Fruit fly (Drosophila melanogaster): Measurements from ENCODE around the gene CG17855.

CG17855 gene

dm6 chr2L:9566656-9567055 lies 26.3 kb downstream of the CG17855 start, which contains the start of gene jp:
TSS of gene jp (minus strand) at chr2L:9566750.
- TF ChIP-seq Ets98B (GFP tag; IDR thresholded peaks at IDR 0.05): no peak
- no peak for TF ChIP-seq CG12605 (GFP tag; IDR thresholded peaks at IDR 0.05)
- no peak for TF ChIP-seq gl (tag; optimal IDR thresholded peaks at IDR 0.05)
- TF ChIP-seq CG9948 (tag; optimal IDR thresholded peaks at IDR 0.05): no peak
- no peak for TF ChIP-seq CG8159 (tag; optimal IDR thresholded peaks at IDR 0.05)
- TF ChIP-seq CG13204 (GFP tag; optimal IDR thresholded peaks at IDR 0.05): peak; percentile 24
- no peak for TF ChIP-seq CG32121 (GFP tag; IDR thresholded peaks at IDR 0.05)
- no peak for TF ChIP-seq CG14655 (GFP tag; optimal IDR thresholded peaks at IDR 0.05)

DNA sequence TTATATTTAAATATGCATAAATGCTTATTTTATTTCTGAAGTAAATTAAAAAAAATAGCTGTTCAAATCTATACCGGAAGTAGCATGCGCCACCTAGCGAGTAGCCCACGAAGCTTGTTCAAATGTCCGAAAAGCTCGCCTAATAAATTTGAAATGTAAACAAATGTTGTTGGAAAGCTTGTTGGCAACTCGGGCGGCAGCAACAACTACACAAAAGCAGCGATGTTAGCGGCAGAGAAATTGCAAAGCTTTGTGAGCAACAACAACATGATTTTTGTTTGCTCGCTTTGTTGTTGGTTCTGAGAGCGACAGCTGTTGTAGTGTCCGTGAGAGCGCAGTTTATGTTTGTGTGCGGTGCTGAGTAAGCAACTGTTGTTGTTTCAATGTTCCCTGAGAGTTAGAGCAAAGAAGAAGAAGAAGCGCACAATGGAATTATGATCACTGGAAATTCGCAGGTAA lies 27.1 kb downstream of the CG17855 start:
- TF ChIP-seq gl (tag; optimal IDR thresholded peaks at IDR 0.05) (peak; percentile 58), Ets98B (GFP tag; IDR thresholded peaks at IDR 0.05) (peak; percentile 92), Snoo (tag; optimal IDR thresholded peaks at IDR 0.05) (peak; percentile 90), EcR (GFP tag; optimal IDR thresholded peaks at IDR 0.05) (no peak), CG10348 (GFP tag; IDR thresholded peaks at IDR 0.05) (no peak), CG8159 (tag; optimal IDR thresholded peaks at IDR 0.05) (peak; percentile 36), CG14655 (GFP tag; optimal IDR thresholded peaks at IDR 0.05) (peak; percentile 71), D1 (tag; optimal IDR thresholded peaks at IDR 0.05) (peak; percentile 36), CG17806 (tag; optimal IDR thresholded peaks at IDR 0.05) (peak; percentile 30), CG9948 (tag; optimal IDR thresholded peaks at IDR 0.05) (peak; percentile 19), CG8301 (tag; optimal IDR thresholded peaks at IDR 0.05) (peak; percentile 57), CG34367 (tag; optimal IDR thresholded peaks at IDR 0.05) (peak; percentile 63), Pif1A (GFP tag; optimal IDR thresholded peaks at IDR 0.05) (peak; percentile 89), CG13204 (GFP tag; optimal IDR thresholded peaks at IDR 0.05) (peak; percentile 57), fd96Ca (GFP tag; IDR thresholded peaks at IDR 0.05) (peak; percentile 88), CG15710 (tag; optimal IDR thresholded peaks at IDR 0.05) (peak; percentile 35), Pif1B (GFP tag; optimal IDR thresholded peaks at IDR 0.05) (peak; percentile 82), rn (GFP tag; IDR thresholded peaks at IDR 0.05) (no peak; the same call in 1 of the 2 replicates), CG12605 (GFP tag; IDR thresholded peaks at IDR 0.05) (peak; percentile 88), CG4496 (GFP tag; IDR thresholded peaks at IDR 0.05) (peak; percentile 97), CG32121 (GFP tag; IDR thresholded peaks at IDR 0.05) (peak; percentile 82)

DNA sequence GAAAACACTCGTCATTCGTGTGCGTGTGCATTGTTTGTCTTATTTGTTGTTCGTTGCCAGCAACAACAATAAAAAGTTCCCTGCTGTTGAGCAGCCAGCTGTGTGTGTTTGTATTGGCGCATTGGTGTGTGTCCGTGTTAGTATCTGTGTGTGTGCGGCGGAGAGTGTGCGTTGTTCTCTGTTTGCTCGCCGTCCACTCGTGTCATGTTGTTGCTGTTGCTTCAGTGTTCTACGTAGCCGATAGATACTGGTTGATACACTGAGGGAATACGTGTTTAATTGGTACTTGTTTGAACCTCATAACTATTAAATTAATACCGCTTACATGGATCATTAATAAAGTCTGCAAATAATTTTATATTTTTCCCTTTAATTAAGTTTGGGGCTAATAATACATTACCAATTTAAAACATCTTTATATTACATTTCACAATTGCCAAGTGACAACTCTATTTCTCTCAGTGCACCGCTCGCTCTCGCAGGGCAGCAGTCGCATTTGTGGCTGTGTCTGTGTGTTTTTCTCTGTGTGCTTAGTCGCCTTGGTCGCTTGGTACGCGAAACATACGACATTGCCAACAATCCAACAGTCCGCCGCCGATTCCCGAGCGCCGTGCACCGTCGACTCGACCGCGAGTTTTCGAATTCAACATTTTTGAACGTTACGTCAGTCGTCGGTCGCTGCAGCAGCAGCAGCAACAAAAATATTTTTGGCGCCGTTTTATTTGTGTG lies 28.2 kb downstream of the CG17855 start, which contains the start of gene brwl:
Gene brwl (plus strand): TSS at position 531 of the 729 bp plus-strand sequence.
- TF ChIP-seq Pif1A (GFP tag; optimal IDR thresholded peaks at IDR 0.05) (peak; percentile 98), fd96Ca (GFP tag; IDR thresholded peaks at IDR 0.05) (peak; percentile 95), EcR (GFP tag; optimal IDR thresholded peaks at IDR 0.05) (peak; percentile 50), CG15710 (tag; optimal IDR thresholded peaks at IDR 0.05) (peak; percentile 99), Snoo (tag; optimal IDR thresholded peaks at IDR 0.05) (peak; percentile 98), CG8301 (tag; optimal IDR thresholded peaks at IDR 0.05) (peak; percentile 99), CG14655 (GFP tag; optimal IDR thresholded peaks at IDR 0.05) (peak; percentile 99), CG4496 (GFP tag; IDR thresholded peaks at IDR 0.05) (peak; percentile 98), CG9948 (tag; optimal IDR thresholded peaks at IDR 0.05) (peak; percentile 99), CG8159 (tag; optimal IDR thresholded peaks at IDR 0.05) (peak; percentile 99), CG34367 (tag; optimal IDR thresholded peaks at IDR 0.05) (peak; percentile 98), Ets98B (GFP tag; IDR thresholded peaks at IDR 0.05) (peak; percentile 97), Pif1B (GFP tag; optimal IDR thresholded peaks at IDR 0.05) (peak; percentile 97), CG13204 (GFP tag; optimal IDR thresholded peaks at IDR 0.05) (peak; percentile 94), gl (tag; optimal IDR thresholded peaks at IDR 0.05) (peak; percentile 94), D1 (tag; optimal IDR thresholded peaks at IDR 0.05) (peak; percentile 98), CG32121 (GFP tag; IDR thresholded peaks at IDR 0.05) (peak; percentile 99), CG17806 (tag; optimal IDR thresholded peaks at IDR 0.05) (peak; percentile 99), CG10348 (GFP tag; IDR thresholded peaks at IDR 0.05) (peak; percentile 94), rn (GFP tag; IDR thresholded peaks at IDR 0.05) (peak; percentile 97), CG12605 (GFP tag; IDR thresholded peaks at IDR 0.05) (peak; percentile 96)

DNA sequence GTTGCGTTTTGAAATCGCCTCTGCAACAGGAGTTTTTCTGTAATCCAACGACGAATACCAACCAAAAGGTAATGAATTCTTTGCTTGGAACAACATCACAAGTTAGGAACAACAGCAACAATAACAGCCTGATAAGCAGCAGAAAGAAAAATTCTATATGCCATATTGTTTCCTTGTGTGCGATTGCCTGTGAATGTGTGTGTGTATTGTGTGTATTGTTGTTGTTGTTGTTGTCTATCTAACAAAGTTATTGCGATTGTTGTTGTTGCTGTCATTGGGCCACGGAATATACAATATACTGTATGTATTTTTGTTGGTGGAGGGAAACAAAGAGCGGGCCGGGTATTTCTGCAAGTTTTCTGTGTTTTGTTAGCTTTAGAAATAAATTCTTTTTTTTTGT lies 28.8 kb downstream of the CG17855 start:
- TF ChIP-seq CG17806 (tag; optimal IDR thresholded peaks at IDR 0.05) (no peak), CG12605 (GFP tag; IDR thresholded peaks at IDR 0.05) (no peak), CG32121 (GFP tag; IDR thresholded peaks at IDR 0.05) (no peak), CG8301 (tag; optimal IDR thresholded peaks at IDR 0.05) (no peak)

dm6 chr2L:9569588-9570434 lies 29.5 kb downstream of the CG17855 start:
- peak; percentile 55 for TF ChIP-seq rn (GFP tag; IDR thresholded peaks at IDR 0.05)
- TF ChIP-seq CG8301 (tag; optimal IDR thresholded peaks at IDR 0.05): peak; percentile 97
- peak; percentile 28 for TF ChIP-seq EcR (GFP tag; optimal IDR thresholded peaks at IDR 0.05)
- TF ChIP-seq Pif1B (GFP tag; optimal IDR thresholded peaks at IDR 0.05): peak; percentile 97
- peak; percentile 95 for TF ChIP-seq Pif1A (GFP tag; optimal IDR thresholded peaks at IDR 0.05)
- peak; percentile 88 for TF ChIP-seq CG4496 (GFP tag; IDR thresholded peaks at IDR 0.05)
- TF ChIP-seq gl (tag; optimal IDR thresholded peaks at IDR 0.05): peak; percentile 85
- TF ChIP-seq CG17806 (tag; optimal IDR thresholded peaks at IDR 0.05): peak; percentile 95
- TF ChIP-seq CG13204 (GFP tag; optimal IDR thresholded peaks at IDR 0.05): peak; percentile 91
- TF ChIP-seq Ets98B (GFP tag; IDR thresholded peaks at IDR 0.05): peak; percentile 85
- peak; percentile 90 for TF ChIP-seq CG32121 (GFP tag; IDR thresholded peaks at IDR 0.05)
- peak; percentile 72 for TF ChIP-seq CG12605 (GFP tag; IDR thresholded peaks at IDR 0.05)
- TF ChIP-seq Snoo (tag; optimal IDR thresholded peaks at IDR 0.05): peak; percentile 97
- peak; percentile 99 for TF ChIP-seq CG14655 (GFP tag; optimal IDR thresholded peaks at IDR 0.05)
- peak; percentile 98 for TF ChIP-seq D1 (tag; optimal IDR thresholded peaks at IDR 0.05)
- TF ChIP-seq fd96Ca (GFP tag; IDR thresholded peaks at IDR 0.05): peak; percentile 65; the same call in 2 of the 3 replicates
- peak; percentile 97 for TF ChIP-seq CG8159 (tag; optimal IDR thresholded peaks at IDR 0.05)
- peak; percentile 98 for TF ChIP-seq CG9948 (tag; optimal IDR thresholded peaks at IDR 0.05)
- peak; percentile 95 for TF ChIP-seq CG15710 (tag; optimal IDR thresholded peaks at IDR 0.05)
- TF ChIP-seq CG10348 (GFP tag; IDR thresholded peaks at IDR 0.05): peak; percentile 64
- peak; percentile 94 for TF ChIP-seq CG34367 (tag; optimal IDR thresholded peaks at IDR 0.05)
